Worm (Caenorhabditis elegans) whole organism, early embryonic: ENCODE measurements around the gene ani-1.

Experiments used
- ceh-13 ChIP-seq: fragments of 200-800 bp; sonication (Bioruptor generic); optimal IDR thresholded peaks from 2 replicates; lab custom pipeline; 2018; ENCODE audit warnings: mild to moderate bottlenecking, missing genetic modification characterization, missing compliant biosample characterization
- ceh-36 ChIP-seq: sonication (generic microtip); optimal IDR thresholded peaks from 2 replicates; lab custom pipeline; 2016; ENCODE audit warnings: missing genetic modification characterization, inconsistent platforms, missing compliant biosample characterization
- hmg-4 ChIP-seq: fragments of 200-800 bp; sonication (Bioruptor generic); optimal IDR thresholded peaks from 2 replicates; lab custom pipeline; 2018; ENCODE audit warnings: mild to moderate bottlenecking, missing genetic modification characterization, missing compliant biosample characterization
- tra-4 ChIP-seq: sonication (generic microtip); optimal IDR thresholded peaks from 2 replicates; lab custom pipeline; 2017; ENCODE audit warnings: missing genetic modification characterization, missing compliant biosample characterization

DNA sequence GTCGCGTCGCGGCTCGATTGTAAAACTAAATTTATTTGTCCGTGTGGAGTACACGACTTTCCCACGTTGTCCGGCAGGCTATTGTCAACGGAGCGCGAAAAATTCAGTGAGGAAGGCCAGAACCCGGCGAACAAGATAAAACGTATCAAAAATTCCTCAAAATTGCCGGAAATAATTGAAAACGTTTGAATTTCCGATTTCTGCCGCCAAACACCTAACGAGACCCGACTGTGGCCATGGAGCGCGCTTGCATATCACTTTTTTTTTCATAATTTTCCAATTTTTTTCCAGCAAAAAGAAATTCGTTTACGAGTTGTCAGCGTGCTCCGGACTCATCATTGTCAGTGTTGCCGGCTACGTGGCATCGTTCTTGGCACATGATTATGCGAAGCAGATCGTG lies 54.7 kb downstream of the ani-1 start:
- TF ChIP-seq ceh-13 (GFP tag; lab: Kevin White, UChicago) (no peak), ceh-36 (tag; lab: Kevin White, UChicago) (no peak), tra-4 (tag; lab: Kevin White, UChicago) (no peak), hmg-4 (GFP tag; lab: Kevin White, UChicago) (no peak)
